Fruit fly (Drosophila melanogaster) S2 (cell line): ENCODE measurements around the gene Cpr76Bb.

ENCODE experiments used
- CG8478 ChIP-seq: fragments of >200 bp; optimal IDR thresholded peaks from 2 replicates; lab custom pipeline; 2018
- CTCF ChIP-seq, 2 experiments: fragments of >200 bp; optimal IDR thresholded peaks; 2 replicates each; lab custom pipeline; 2018

DNA sequence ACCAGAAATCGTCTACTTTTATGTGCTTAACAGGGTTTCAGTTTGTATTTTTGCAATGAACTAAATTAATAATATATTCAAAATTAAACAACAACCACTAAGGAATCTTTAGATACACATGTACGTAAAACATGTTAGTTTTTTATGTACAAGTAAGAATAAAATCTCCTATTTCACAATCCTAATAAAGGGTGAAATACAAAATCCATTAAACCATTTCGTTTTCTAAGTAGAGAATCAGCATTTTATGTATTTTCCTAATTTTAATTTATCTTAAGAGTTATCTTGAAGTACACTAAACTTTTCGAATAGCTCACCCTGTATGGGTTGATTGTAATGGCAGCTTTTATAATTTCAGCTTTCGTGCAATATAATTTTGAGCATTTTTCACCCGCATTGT lies 42.3 kb downstream of the Cpr76Bb start:
- TF ChIP-seq CTCF (optimal IDR thresholded peaks at IDR 0.05; lab: Kevin White, UChicago) = no peak
- no peak for TF ChIP-seq CG8478 (lab: Kevin White, UChicago)
